Worm (Caenorhabditis elegans): ENCODE results near the gene dmsr-3.

- TF ChIP-seq dox-1 (GFP tag; IDR thresholded peaks at IDR 0.05) (no peak), snpc-4 (GFP tag; optimal IDR thresholded peaks at IDR 0.05) (no peak), snpc-4 (tag; optimal IDR thresholded peaks at IDR 0.05) (no peak), T07F8.4 (tag; optimal IDR thresholded peaks at IDR 0.05) (no peak), pha-4 (tag; optimal IDR thresholded peaks at IDR 0.05) (no peak)
Measured at ce11 chrII:13325290-13325689, 30.7 kb downstream of the dmsr-3 start.

All from whole organism, young adult.